Worm (Caenorhabditis elegans) whole organism, L4 larva: ENCODE measurements around the gene C45B2.1.

Experiments used
- D1046.2 ChIP-seq: fragments of 200-800 bp; sonication (Bioruptor generic); IDR thresholded peaks from 2 replicates; pipeline ENCODE4 v1.3.6; 2022; ENCODE audit warnings: missing genetic modification characterization, missing compliant biosample characterization
- F10B5.3 ChIP-seq: sonication (generic microtip); optimal IDR thresholded peaks from 2 replicates; lab custom pipeline; 2016; ENCODE audit warnings: mild to moderate bottlenecking, missing genetic modification characterization, missing compliant biosample characterization
- F44E2.7 ChIP-seq: fragments of 200-800 bp; sonication (Bioruptor generic); IDR thresholded peaks from 2 replicates; pipeline ENCODE4 v2.1.2; 2022; ENCODE audit warnings: missing genetic modification characterization, missing compliant biosample characterization
- Y105C5A.15 ChIP-seq: fragments of 200-800 bp; sonication (Bioruptor generic); IDR thresholded peaks from 2 replicates; pipeline ENCODE4 v1.3.6; 2022; ENCODE audit warnings: missing genetic modification characterization, missing compliant biosample characterization
- arid-1 ChIP-seq: fragments of 200-800 bp; sonication (Bioruptor generic); conservative IDR thresholded peaks from 2 replicates; pipeline ENCODE4 v1.3.6; 2022; ENCODE audit warnings: missing genetic modification reagents, missing genetic modification characterization, missing compliant biosample characterization
- ceh-20 ChIP-seq: fragments of 200-800 bp; sonication (Bioruptor generic); IDR thresholded peaks from 2 replicates; pipeline ENCODE4 v1.3.6; 2022; ENCODE audit warnings: missing genetic modification reagents, missing genetic modification characterization, missing compliant biosample characterization
- ceh-28 ChIP-seq: fragments of 150-350 bp; optimal IDR thresholded peaks from 2 replicates; lab custom pipeline; 2014; ENCODE audit warnings: missing biosample characterization, missing genetic modification reagents, missing genetic modification characterization
- ceh-44 ChIP-seq: fragments of 200-800 bp; sonication (Bioruptor generic); IDR thresholded peaks from 2 replicates; pipeline ENCODE4 v1.3.6; 2022; ENCODE audit warnings: missing genetic modification reagents, missing genetic modification characterization, missing compliant biosample characterization
- ceh-62 ChIP-seq: sonication (generic microtip); optimal IDR thresholded peaks from 2 replicates; lab custom pipeline; 2017; ENCODE audit warnings: missing biosample characterization, missing genetic modification characterization
- ceh-82 ChIP-seq: sonication (generic microtip); optimal IDR thresholded peaks from 2 replicates; lab custom pipeline; 2017; ENCODE audit warnings: missing biosample characterization, missing genetic modification characterization
- ces-1 ChIP-seq: fragments of 150-350 bp; sonication (generic microtip); optimal IDR thresholded peaks from 4 replicates; lab custom pipeline; 2014; ENCODE audit warnings: missing biosample characterization, missing genetic modification reagents, missing genetic modification characterization
- cey-2 ChIP-seq: sonication (generic microtip); optimal IDR thresholded peaks from 3 replicates; lab custom pipeline; 2017; ENCODE audit warnings: missing genetic modification characterization, mild to moderate bottlenecking, missing compliant biosample characterization, antibody characterized with exemption, borderline replicate concordance; ENCODE audit not compliant: insufficient read depth
- daf-19 ChIP-seq: fragments of 200-800 bp; sonication (Bioruptor generic); conservative IDR thresholded peaks from 2 replicates; pipeline ENCODE4 v1.3.6; 2022; ENCODE audit warnings: missing genetic modification characterization, missing compliant biosample characterization
- daf-8 ChIP-seq: fragments of 200-800 bp; sonication (Bioruptor generic); IDR thresholded peaks from 2 replicates; pipeline ENCODE4 v1.3.6; 2022; ENCODE audit warnings: missing genetic modification characterization, missing compliant biosample characterization
- dmd-8 ChIP-seq: fragments of 200-800 bp; sonication (Bioruptor generic); IDR thresholded peaks from 2 replicates; pipeline ENCODE4 v1.3.6; 2022; ENCODE audit warnings: missing genetic modification characterization, missing compliant biosample characterization
- dmd-9 ChIP-seq: fragments of 200-800 bp; sonication (Bioruptor generic); IDR thresholded peaks from 2 replicates; pipeline ENCODE4 v1.3.6; 2022; ENCODE audit warnings: missing genetic modification reagents, missing genetic modification characterization, missing compliant biosample characterization
- dpl-1 ChIP-seq: fragments of 150-350 bp; optimal IDR thresholded peaks from 2 replicates; lab custom pipeline; 2014; ENCODE audit warnings: missing biosample characterization, missing genetic modification reagents, missing genetic modification characterization
- fkh-10 ChIP-seq: fragments of 150-350 bp; optimal IDR thresholded peaks from 2 replicates; lab custom pipeline; 2014; ENCODE audit warnings: missing biosample characterization, missing genetic modification reagents, missing genetic modification characterization
- jun-1 ChIP-seq: fragments of 150-350 bp; optimal IDR thresholded peaks from 2 replicates; lab custom pipeline; 2014; ENCODE audit warnings: missing biosample characterization, missing genetic modification reagents, missing genetic modification characterization
- lin-1 ChIP-seq: fragments of 200-800 bp; sonication (Bioruptor generic); IDR thresholded peaks from 2 replicates; pipeline ENCODE4 v1.3.6; 2022; ENCODE audit warnings: missing genetic modification reagents, missing genetic modification characterization, missing compliant biosample characterization
- lin-15B ChIP-seq: fragments of 150-350 bp; sonication (generic microtip); optimal IDR thresholded peaks from 3 replicates; lab custom pipeline; 2014; ENCODE audit warnings: missing biosample characterization, missing genetic modification characterization
- lin-39 ChIP-seq: fragments of 150-350 bp; optimal IDR thresholded peaks from 2 replicates; lab custom pipeline; 2014; ENCODE audit warnings: missing biosample characterization, missing genetic modification reagents, missing genetic modification characterization
- lsy-2 ChIP-seq, 2 experiments: fragments of 150-350 bp in 1 of 2; sonication (generic microtip) in 1 of 2; optimal IDR thresholded peaks; 2 replicates each; lab custom pipeline; 2014 to 2017; ENCODE audit warnings: missing biosample characterization in 2 of 2, missing genetic modification characterization in 2 of 2
- madf-5 ChIP-seq, 2 experiments: fragments of 200-800 bp; sonication (Bioruptor generic); IDR thresholded peaks; 2 replicates each; pipeline ENCODE4 v1.3.6; 2022; ENCODE audit warnings: missing compliant biosample characterization in 2 of 2, missing genetic modification characterization in 2 of 2
- mdl-1 ChIP-seq, 2 experiments: fragments of 150-350 bp in 1 of 2; sonication (generic microtip) in 1 of 2; optimal IDR thresholded peaks; 2 replicates each; lab custom pipeline; 2014 to 2017; ENCODE audit warnings: missing biosample characterization in 2 of 2, missing genetic modification characterization in 2 of 2
- mdt-29 ChIP-seq: fragments of 200-800 bp; sonication (Bioruptor generic); IDR thresholded peaks from 2 replicates; pipeline ENCODE4 v1.3.6; 2022; ENCODE audit warnings: missing genetic modification reagents, missing genetic modification characterization, missing compliant biosample characterization
- mep-1 ChIP-seq: fragments of 150-350 bp; sonication (generic microtip); optimal IDR thresholded peaks from 3 replicates; lab custom pipeline; 2014; ENCODE audit warnings: missing biosample characterization, missing genetic modification characterization
- mxl-2 ChIP-seq: fragments of 200-800 bp; sonication (Bioruptor generic); conservative IDR thresholded peaks from 2 replicates; pipeline ENCODE4 v1.3.6; 2022; ENCODE audit warnings: missing genetic modification reagents, missing genetic modification characterization, missing compliant biosample characterization
- mxl-3 ChIP-seq: fragments of 200-800 bp; sonication (Bioruptor generic); optimal IDR thresholded peaks from 2 replicates; lab custom pipeline; 2018; ENCODE audit warnings: mild to moderate bottlenecking, missing genetic modification characterization, missing compliant biosample characterization
- nhr-10 ChIP-seq: fragments of 150-350 bp; optimal IDR thresholded peaks from 2 replicates; lab custom pipeline; 2014; ENCODE audit warnings: missing biosample characterization, missing genetic modification characterization
- nhr-11 ChIP-seq: fragments of 150-350 bp; optimal IDR thresholded peaks from 2 replicates; lab custom pipeline; 2014; ENCODE audit warnings: missing biosample characterization, missing genetic modification characterization
- nhr-111 ChIP-seq: fragments of 200-800 bp; sonication (Bioruptor generic); optimal IDR thresholded peaks from 2 replicates; lab custom pipeline; 2018; ENCODE audit warnings: mild to moderate bottlenecking, missing genetic modification characterization, missing compliant biosample characterization
- nhr-237 ChIP-seq: sonication (generic microtip); optimal IDR thresholded peaks from 2 replicates; lab custom pipeline; 2017; ENCODE audit warnings: missing biosample characterization, missing genetic modification characterization
- nhr-25 ChIP-seq: sonication (generic microtip); optimal IDR thresholded peaks from 2 replicates; lab custom pipeline; 2017; ENCODE audit warnings: missing genetic modification characterization, mild to moderate bottlenecking, missing compliant biosample characterization, antibody characterized with exemption, moderate library complexity, borderline replicate concordance; ENCODE audit not compliant: insufficient read depth
- nhr-42 ChIP-seq: fragments of 200-800 bp; sonication (Bioruptor generic); IDR thresholded peaks from 2 replicates; pipeline ENCODE4 v1.3.6; 2022; ENCODE audit warnings: missing genetic modification characterization, missing compliant biosample characterization
- nhr-6 ChIP-seq: fragments of 150-350 bp; optimal IDR thresholded peaks from 2 replicates; lab custom pipeline; 2014; ENCODE audit warnings: missing biosample characterization, missing genetic modification characterization
- nhr-76 ChIP-seq: fragments of 150-350 bp; optimal IDR thresholded peaks from 2 replicates; lab custom pipeline; 2014; ENCODE audit warnings: missing biosample characterization, missing genetic modification characterization
- nhr-77 ChIP-seq: fragments of 150-350 bp; optimal IDR thresholded peaks from 2 replicates; lab custom pipeline; 2014; ENCODE audit warnings: missing biosample characterization, missing genetic modification characterization
- pha-4 ChIP-seq, 2 experiments: fragments of 150-350 bp in 1 of 2; fragments of 200-800 bp in 1 of 2; sonication (Bioruptor generic) in 1 of 2; IDR thresholded peaks in 1 of 2; optimal IDR thresholded peaks in 1 of 2; 2 replicates each; pipeline versions ENCODE4 v1.3.6 to Lab custom; 2014 to 2022; ENCODE audit warnings: missing genetic modification characterization in 2 of 2, missing genetic modification reagents in 2 of 2, missing biosample characterization in 1 of 2, missing compliant biosample characterization in 1 of 2
- pqm-1 ChIP-seq: sonication (generic microtip); optimal IDR thresholded peaks from 2 replicates; lab custom pipeline; 2017; ENCODE audit warnings: missing biosample characterization, missing genetic modification characterization
- rbr-2 ChIP-seq: sonication (generic microtip); optimal IDR thresholded peaks from 2 replicates; lab custom pipeline; 2016; ENCODE audit warnings: missing genotype, missing genetic modification characterization, missing compliant biosample characterization
- saeg-2 ChIP-seq: fragments of 200-800 bp; sonication (Bioruptor generic); IDR thresholded peaks from 2 replicates; pipeline ENCODE4 v1.3.6; 2022; ENCODE audit warnings: missing genetic modification reagents, missing genetic modification characterization, missing compliant biosample characterization
- set-16 ChIP-seq: fragments of 200-800 bp; sonication (Bioruptor generic); IDR thresholded peaks from 2 replicates; pipeline ENCODE4 v1.3.6; 2022; ENCODE audit warnings: missing genetic modification reagents, missing genetic modification characterization, missing compliant biosample characterization
- snpc-1.2 ChIP-seq: fragments of 200-800 bp; sonication (Bioruptor generic); IDR thresholded peaks from 2 replicates; pipeline ENCODE4 v1.3.6; 2022; ENCODE audit warnings: missing genetic modification reagents, missing genetic modification characterization, missing compliant biosample characterization
- snpc-4 ChIP-seq: fragments of 150-350 bp; optimal IDR thresholded peaks from 2 replicates; lab custom pipeline; 2014; ENCODE audit warnings: missing biosample characterization, missing genetic modification characterization
- unc-39 ChIP-seq: sonication (generic microtip); optimal IDR thresholded peaks from 2 replicates; lab custom pipeline; 2017; ENCODE audit warnings: missing biosample characterization, missing genetic modification characterization
- unc-62 ChIP-seq, 3 experiments: fragments of 150-350 bp in 1 of 3; sonication (generic microtip); optimal IDR thresholded peaks in 2 of 3; peaks in 1 of 3; 1 replicate in 1 of 3; 2 replicates in 2 of 3; lab custom pipeline; 2014 to 2017; ENCODE audit warnings: missing biosample characterization in 3 of 3, missing genetic modification characterization in 3 of 3, missing genetic modification reagents in 3 of 3, missing genotype in 1 of 3
- zfp-3 ChIP-seq: fragments of 200-800 bp; sonication (Bioruptor generic); conservative IDR thresholded peaks from 2 replicates; pipeline ENCODE4 v1.3.6; 2022; ENCODE audit warnings: missing genetic modification reagents, missing genetic modification characterization, missing compliant biosample characterization
- zip-2 ChIP-seq: fragments of 150-350 bp; optimal IDR thresholded peaks from 2 replicates; lab custom pipeline; 2014; ENCODE audit warnings: missing biosample characterization, missing genetic modification characterization
- ztf-11 ChIP-seq: fragments of 150-350 bp; optimal IDR thresholded peaks from 2 replicates; lab custom pipeline; 2014; ENCODE audit warnings: missing biosample characterization, missing genetic modification characterization

The C45B2.1 gene

ce11 chrX:6057580-6058305, 28.2 kb upstream of the C45B2.1 start, which contains the start of gene gln-1:
Gene gln-1 (plus strand): TSS chrX:6058255.
- TF ChIP-seq nhr-237 (tag; lab: Kevin White, UChicago) (no peak), mdl-1 (tag; optimal IDR thresholded peaks at IDR 0.05; lab: Kevin White, UChicago) (peak in 1 of 2 experiments; percentile 50), unc-62 (GFP tag; optimal IDR thresholded peaks at IDR 0.05 in 1 of 2; lab: Kevin White, UChicago) (peak in 1 of 2 experiments; percentile 89), unc-62 (tag; optimal IDR thresholded peaks at IDR 0.05; lab: Kevin White, UChicago) (no peak), F10B5.3 (tag; lab: Kevin White, UChicago) (no peak), snpc-1.2 (GFP tag; lab: Robert Waterston, UW) (no peak), dmd-8 (GFP tag; lab: Robert Waterston, UW) (no peak), rbr-2 (tag; lab: Kevin White, UChicago) (no peak), D1046.2 (GFP tag; lab: Robert Waterston, UW) (no peak), nhr-11 (tag; lab: Kevin White, UChicago) (no peak), ceh-28 (tag; lab: Kevin White, UChicago) (no peak), pha-4 (GFP tag; IDR thresholded peaks at IDR 0.05; lab: Robert Waterston, UW) (no peak), pha-4 (tag; optimal IDR thresholded peaks at IDR 0.05; lab: Kevin White, UChicago) (no peak), ceh-20 (GFP tag; lab: Robert Waterston, UW) (no peak), nhr-77 (tag; lab: Kevin White, UChicago) (peak; percentile 45), nhr-111 (GFP tag; lab: Kevin White, UChicago) (no peak), dmd-9 (no peak), madf-5 (GFP tag; IDR thresholded peaks at IDR 0.05; lab: Robert Waterston, UW) (no peak), F44E2.7 (no peak), mxl-3 (peak; percentile 29), ces-1 (GFP tag; lab: Kevin White, UChicago) (no peak), cey-2 (tag; lab: Kevin White, UChicago) (no peak), dpl-1 (no peak), nhr-76 (tag; lab: Kevin White, UChicago) (no peak), unc-39 (no peak), mdt-29 (GFP tag; lab: Robert Waterston, UW) (no peak), ceh-82 (tag; lab: Kevin White, UChicago) (no peak), lin-39 (no peak), saeg-2 (no peak), fkh-10 (GFP tag; lab: Kevin White, UChicago) (no peak), set-16 (GFP tag; lab: Robert Waterston, UW) (no peak), nhr-6 (tag; lab: Kevin White, UChicago) (peak; percentile 17), daf-8 (GFP tag; lab: Robert Waterston, UW) (no peak), zfp-3 (GFP tag; lab: Robert Waterston, UW) (no peak), pqm-1 (tag; lab: Kevin White, UChicago) (peak; percentile 70), zip-2 (tag; lab: Kevin White, UChicago) (no peak), arid-1 (GFP tag; lab: Robert Waterston, UW) (no peak), nhr-42 (GFP tag; lab: Robert Waterston, UW) (no peak), daf-19 (GFP tag; lab: Robert Waterston, UW) (no peak), lin-15B (tag; lab: Kevin White, UChicago) (no peak), jun-1 (tag; lab: Kevin White, UChicago) (no peak), mxl-2 (GFP tag; lab: Robert Waterston, UW) (no peak), nhr-25 (tag; lab: Kevin White, UChicago) (no peak), snpc-4 (no peak), ceh-44 (GFP tag; lab: Robert Waterston, UW) (no peak), ztf-11 (tag; lab: Kevin White, UChicago) (no peak), lin-1 (no peak), Y105C5A.15 (GFP tag; lab: Robert Waterston, UW) (no peak), ceh-62 (tag; lab: Kevin White, UChicago) (no peak), lsy-2 (tag; optimal IDR thresholded peaks at IDR 0.05; lab: Kevin White, UChicago) (no peak), mep-1 (tag; lab: Kevin White, UChicago) (peak; percentile 49), nhr-10 (tag; lab: Kevin White, UChicago) (peak; percentile 66)
